Fruit fly (Drosophila melanogaster) ovary, adult (tissue): ENCODE data around the gene CG13738.

ENCODE experiments used
- CG17801 ChIP-seq: fragments of 200-800 bp; optimal IDR thresholded peaks from 2 replicates; lab custom pipeline; 2019; ENCODE audit warnings: missing biosample characterization, mild to moderate bottlenecking, missing genetic modification characterization, moderate library complexity; ENCODE audit not compliant: partially characterized antibody

The CG13738 gene

DNA sequence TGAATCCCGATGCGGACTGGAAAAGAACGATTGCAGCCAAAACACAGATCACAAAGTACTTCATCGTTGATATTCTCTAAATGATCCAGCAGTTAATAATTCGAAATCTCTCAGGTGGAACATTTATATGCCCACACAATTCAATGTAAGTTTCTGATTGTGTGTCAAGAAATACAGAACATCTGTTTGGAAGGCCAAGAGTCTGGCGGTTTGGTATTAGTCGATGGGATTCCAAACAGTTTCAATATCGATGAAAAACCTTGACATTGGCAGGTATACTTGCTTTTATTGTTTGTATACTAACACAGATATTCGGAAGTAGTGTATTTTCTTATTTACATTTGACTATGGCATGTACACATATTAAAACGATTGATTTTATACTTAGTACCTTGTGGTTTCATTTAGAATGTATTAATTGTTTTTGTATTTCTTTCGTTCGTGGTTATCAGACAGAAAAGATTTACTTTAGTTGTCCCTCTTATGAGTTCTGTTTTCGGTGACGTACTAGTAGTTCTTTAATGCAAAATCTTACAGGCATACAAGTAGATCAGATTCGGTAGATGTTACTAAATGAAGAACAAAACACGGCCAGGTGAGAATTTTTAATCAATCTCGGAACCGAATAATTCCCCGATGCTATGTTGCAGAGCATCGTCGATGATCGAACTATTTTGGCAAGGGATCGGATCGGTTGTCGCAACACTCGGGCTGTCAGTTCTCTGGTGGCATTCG, at the start of gene CG13738, which contains the start of gene Hsc70-1:
Gene CG13738, minus strand, starts transcription at position 101 of the 735 bp plus-strand sequence.
Gene Hsc70-1, plus strand, starts transcription at position 685 of the 735 bp plus-strand sequence.
- no peak for TF ChIP-seq CG17801

DNA sequence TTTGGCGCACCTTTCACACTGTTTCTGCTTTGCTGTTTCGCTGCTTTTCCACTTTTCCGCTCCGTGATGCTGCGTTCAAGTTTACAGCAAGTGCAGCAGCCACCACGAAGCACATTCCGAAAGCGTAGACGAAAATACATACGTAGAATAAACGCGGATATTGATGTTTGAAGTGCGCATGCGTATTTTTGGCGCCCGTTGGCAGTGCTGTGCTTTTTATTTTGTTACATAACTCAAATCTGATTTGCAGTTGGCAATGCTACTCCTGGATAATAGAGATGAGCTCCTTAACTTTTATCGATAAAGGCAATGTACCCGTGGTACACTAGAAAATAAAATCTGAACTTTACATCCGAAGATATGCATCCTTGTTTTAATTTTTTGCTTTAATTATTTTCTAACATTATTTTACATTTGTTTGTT, 33.4 kb upstream of the CG13738 start:
- peak; percentile 42 for TF ChIP-seq CG17801

DNA sequence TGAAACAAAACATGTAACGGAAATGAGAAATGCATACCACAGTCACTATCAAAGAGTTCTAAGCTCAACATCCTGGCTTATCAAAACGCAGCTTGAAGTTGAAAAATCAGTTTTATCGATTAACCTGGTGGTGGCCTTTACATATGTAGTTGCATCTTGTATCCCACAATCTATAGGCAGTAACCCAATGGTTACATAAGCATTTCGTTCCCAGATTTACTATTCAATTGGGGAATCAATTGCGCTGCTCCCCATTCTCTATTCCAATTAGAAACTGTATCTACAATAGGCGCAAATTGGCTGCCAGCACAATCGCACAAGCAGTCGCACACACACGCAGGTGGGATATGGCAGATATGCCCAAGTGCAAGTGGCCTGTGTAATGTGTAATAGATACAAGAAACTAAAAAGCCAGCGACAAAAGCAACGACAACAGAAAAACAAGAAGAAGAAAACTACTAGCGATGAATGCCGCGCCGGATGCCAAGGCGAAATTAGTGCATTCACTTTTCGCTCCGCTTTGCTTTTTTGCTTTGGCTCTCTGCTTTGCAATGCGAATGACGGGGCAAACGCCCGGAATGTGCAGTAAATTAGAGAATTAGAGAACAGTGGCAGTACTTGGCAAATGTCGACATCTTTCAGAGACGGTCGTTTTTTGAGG, 32.5 kb upstream of the CG13738 start:
- TF ChIP-seq CG17801 = peak; percentile 28

DNA sequence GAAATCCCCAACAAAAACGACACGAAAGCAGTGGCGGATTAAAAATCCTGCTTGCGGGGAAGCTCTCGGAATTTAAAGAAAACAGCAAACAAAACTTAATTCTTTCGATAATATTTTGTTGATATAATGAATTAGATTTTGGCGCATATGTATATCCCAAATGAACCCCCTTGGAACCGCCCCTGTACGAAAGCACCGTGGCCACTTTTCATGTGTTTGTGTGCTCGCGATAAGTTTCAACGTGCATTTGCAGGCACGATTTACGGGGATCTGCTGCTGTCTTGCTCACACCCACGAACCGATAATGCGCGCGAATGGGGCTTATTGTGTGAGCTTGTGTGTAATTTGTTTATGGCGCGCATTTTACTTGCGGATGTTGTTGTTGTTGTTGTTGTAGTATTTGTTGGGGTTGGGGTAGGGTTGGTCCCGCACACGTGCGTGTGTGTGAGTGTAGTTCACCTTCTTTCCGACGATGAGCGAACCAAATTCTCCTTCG, 31.7 kb upstream of the CG13738 start:
- TF ChIP-seq CG17801 = peak; percentile 95

DNA sequence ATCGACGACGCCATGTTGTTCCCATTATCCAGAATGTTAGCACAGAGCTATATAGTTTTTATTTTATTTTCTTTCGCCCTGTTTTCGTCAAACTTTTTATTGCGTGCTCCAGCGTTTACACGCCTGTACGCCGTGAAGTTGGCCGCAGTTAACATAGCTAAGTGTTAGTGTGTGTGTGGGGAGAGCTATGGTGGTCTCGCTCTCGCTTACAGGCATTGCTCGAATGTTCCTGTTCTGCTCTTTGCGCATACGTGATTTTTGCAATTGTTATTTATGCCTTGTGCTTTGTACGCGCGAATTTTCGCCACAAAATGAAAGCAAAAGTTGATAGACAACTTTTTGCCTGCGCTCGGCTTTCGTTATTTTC, 30.7 kb upstream of the CG13738 start:
- TF ChIP-seq CG17801 = no peak

DNA sequence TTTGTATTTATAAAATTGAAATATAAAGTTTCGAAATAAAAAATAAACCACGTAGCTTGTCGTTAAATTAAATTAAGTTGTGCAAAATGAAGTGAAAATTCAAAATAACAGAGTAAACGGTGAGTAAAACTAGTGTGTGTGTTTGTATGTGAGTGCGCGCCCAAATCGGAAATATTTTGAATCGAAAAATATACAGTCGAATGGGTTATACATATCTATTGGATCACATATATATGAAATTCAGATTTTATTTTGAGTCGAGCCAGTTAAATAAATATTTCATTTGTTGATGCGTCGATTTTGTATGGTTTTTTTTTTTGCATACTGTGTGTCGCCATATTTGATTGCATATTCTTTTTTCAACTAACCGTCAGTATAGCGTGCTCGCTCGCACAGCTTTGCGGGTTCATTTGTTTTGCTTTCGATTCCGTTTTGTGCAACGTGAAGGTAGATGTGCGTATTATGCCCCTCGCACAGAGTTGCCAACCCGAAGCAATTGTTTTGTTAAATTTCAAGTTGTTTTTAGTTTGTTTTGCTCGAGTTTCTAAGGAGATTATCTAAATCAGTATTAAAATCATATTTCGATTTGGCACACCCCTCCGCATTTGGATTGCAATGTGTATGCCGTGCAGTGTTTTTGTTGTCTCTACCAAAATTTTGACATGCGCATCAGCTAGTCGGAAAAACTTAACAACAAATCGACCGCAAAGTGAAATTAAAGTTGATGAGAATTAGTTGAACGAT, 30.2 kb upstream of the CG13738 start:
- no peak for TF ChIP-seq CG17801

DNA sequence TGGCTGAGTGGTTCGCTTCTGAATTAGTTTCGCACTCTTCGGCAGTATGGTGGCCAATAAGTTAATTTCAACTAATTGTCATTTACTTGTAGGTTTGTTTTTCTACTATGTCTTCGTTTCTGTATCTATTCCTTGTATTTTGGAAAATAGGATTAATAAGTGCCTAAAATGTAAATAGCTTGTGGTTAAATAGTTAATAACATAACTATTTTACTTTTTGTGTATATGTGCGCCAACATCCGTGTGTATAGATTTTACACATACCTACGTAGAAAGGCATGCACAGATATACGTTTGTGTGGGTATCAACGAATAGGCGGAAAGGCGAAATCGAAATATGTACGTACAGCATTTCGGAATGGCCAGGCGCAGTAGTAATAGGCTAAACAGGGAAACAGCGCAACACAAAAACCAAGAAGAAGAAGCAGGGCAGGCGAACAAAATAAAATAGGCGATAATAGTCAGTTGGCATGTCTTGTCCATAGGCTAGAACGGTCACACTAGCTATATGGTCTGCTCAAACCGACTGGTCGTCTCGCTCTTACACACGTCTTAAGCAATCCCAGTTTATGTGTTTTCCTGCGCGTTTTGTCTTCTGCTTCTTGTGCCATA, 29.4 kb upstream of the CG13738 start:
- TF ChIP-seq CG17801 = no peak

DNA sequence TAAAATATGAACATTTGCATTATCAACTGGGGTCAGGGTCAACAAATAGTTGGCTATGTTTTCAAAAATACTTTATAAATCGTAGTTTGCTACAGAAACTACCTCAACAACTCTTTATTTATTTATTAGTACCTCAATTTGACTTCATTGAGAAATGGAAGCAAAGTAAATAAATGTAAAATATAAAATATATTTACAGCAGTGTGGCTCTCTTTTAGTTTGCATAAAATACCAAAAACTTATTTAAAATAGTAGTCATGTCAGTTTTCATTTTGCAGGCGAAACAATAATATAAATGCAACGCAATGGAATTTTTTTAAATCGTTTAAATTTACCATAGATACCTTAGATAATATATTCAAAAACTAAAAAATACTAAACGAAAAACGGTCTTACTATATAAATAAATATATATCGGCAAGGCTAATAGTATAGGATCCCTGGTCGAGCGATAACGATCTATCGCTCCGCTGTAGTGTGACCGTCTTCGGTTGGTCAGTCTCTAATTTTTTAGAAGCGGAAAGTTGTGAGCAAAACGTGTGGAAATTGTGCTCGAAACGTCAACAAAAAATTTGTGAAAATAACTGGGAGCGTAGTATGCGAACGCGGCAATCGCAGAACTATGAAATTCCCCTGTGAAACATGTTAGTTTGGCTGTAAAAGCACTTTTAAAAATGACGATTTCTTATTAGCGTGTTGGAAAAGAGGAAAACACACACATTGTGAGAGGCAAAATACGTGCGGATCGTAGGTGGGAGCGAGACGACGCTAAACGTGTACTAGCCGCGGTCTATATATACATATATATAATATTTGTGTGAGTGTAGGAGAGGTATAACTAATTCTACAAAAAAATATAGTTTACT, 28.6 kb upstream of the CG13738 start, which contains the start of the genes Nprl3 and upSET:
Gene Nprl3, minus strand, starts transcription at position 223 of the 866 bp plus-strand sequence.
Gene upSET, plus strand, starts transcription at position 470 of the 866 bp plus-strand sequence.
- no peak for TF ChIP-seq CG17801

DNA sequence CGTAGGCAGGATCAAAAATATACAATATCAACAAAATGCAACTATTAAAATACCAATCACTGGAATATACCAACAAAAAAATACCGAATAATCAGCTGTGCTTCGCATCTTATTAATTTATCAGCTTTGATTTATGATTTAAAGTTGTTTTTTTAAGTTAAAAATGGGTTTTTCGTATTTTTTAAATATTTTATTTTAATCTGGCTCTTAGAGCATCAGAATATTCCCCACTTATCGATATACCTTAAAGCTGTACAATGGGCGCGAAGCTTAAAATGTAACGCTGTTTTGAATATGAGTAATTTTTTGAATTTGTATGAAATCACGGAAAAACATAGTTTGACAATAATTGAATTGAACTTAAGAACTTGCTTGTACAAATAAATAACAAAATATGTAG, 25.9 kb upstream of the CG13738 start, which contains the start of gene CG17359:
Gene CG17359, minus strand, starts transcription at position 48 of the 400 bp plus-strand sequence.
- TF ChIP-seq CG17801 = no peak

DNA sequence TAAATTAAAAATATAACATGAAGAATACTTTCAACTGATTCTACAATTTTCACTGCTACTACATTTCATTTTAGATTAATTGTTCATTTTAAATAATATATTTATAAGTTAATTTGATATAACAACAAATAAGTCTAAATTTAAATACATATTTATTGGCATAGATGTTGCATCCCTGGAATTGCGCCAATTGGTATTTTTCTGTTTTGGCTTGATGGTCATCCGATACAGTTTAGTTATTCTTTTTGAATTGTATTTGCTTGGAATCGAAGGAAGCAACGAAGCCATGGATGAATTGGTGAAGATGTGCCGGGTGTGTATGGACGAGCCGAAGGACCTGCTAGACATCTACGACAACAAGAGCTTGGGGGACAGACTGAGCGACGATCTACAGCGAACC, 23.7 kb upstream of the CG13738 start, which contains the start of gene CG17361:
Gene CG17361, plus strand, starts transcription at position 200 of the 400 bp plus-strand sequence.
- no peak for TF ChIP-seq CG17801

DNA sequence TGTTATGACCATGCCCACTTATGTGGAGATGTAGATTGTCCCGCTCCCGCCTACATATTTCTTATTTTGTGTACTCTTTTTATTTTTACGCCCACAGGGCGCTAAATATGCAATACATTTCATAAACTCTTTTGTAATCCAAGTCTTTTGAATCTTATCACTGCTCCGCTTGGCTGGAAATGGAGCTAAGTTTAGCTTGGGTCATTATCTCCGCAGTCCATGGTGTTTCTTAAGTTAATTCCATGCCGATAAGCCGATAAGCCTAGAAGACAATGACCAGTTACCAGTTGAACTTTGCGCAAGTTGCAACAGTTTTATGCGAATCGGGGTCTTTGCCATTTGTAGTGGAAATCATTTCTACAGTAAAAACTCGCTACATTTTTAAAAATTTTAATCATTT, 23.2 kb upstream of the CG13738 start:
- TF ChIP-seq CG17801 = no peak

DNA sequence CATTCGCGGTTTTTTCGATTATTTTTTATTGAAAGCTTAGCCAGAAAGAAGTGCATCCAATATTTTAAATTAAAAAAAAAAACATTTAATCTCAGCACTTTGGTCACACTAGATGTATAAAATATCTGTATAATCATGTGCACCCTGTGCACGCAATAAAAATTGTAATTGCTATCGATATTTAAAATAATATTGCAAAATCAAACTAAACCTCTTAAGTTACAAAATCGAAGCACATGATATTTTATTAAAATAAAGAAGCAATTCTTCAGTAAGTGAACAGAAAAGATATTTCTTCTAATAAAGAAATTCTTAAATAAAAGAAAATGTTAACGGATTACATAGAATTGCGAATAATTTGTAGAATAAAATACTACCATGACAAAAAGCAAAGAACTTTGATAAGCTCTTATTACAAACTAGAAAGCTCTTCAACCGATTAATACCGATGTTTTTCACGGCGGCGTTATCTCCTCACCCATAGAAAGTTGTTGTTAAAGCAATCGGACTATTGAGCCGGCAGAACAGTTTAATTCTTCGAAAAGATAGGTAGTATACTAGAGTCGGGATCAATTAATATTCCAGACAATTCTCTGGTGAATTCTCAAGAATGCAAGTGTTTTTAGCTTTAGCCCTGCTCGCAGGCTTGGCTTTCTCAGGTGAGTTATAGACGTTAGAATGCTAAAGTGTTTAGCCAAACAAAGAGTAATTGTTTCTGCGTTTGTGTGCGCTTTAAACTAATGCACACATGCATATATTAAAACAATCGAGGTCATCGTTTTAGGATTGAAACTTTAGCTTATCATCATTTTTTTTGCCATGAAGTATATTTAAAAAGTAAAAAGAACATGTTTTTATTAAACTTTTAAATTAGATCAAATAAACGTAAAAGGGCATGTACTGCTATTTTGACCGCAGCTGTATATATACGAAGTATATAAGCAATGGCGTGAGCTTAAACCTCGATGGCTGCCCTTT, 20.8 kb upstream of the CG13738 start, which contains the start of gene CtsK1:
Gene CtsK1, plus strand, starts transcription at position 490 of the 978 bp plus-strand sequence.
- TF ChIP-seq CG17801 = peak; percentile 66

DNA sequence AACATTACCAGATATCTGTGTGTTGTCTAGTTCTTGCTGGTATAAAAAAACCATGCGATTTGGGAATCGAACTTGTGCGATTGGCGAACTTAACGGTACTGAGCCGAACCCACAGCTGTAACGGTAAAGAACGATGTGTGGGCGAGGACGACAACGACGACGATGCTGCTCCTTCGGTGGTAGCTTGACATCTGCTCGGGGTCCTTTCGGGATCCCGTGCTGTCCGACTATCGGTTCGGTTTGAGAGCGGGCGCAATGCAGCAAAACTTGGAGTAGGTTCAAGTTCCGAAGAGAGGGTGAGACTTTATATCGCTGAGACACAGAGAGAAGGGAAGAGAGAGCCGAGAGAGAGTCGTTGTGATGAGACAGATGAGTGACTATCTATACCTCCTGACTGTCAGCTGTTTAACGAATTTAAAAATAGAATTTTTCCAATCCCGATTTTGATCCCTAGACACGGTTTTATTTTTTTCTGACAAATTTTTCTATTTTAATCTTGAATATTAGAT, 20.0 kb upstream of the CG13738 start, which contains the start of gene CG17364:
Gene CG17364, minus strand, starts transcription at position 168 of the 509 bp plus-strand sequence.
- no peak for TF ChIP-seq CG17801

DNA sequence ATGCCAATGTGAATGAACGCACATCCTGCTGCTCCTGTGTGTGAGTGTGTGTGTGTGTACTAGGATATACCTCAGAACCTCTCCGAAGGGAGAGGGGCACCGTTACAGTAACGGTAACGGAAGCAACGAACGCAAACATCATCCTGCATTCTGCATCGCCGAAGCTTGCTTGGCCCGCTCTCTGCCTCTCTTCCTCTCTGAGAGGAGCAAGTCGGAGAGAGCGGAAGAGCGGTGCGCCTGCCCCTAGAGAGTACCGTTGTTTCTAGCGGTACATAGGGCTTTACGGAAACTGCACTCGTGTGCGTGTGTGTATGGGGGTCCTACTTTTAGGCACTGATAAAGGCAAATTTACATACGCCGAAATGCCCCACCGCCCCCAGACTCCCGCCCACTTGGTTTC, 18.0 kb upstream of the CG13738 start:
- no peak for TF ChIP-seq CG17801
